Fruit fly (Drosophila melanogaster) whole organism, embryonic: Measurements from ENCODE around the gene ssp.

Experiments
- Adf1 ChIP-seq: fragments of 200-800 bp; sonication (Bioruptor generic); IDR thresholded peaks from 2 replicates; pipeline ENCODE4 v1.3.6; 2022; ENCODE audit warnings: missing biosample characterization, missing genetic modification characterization
- Antp ChIP-seq: fragments of 200-800 bp; sonication (Bioruptor generic); optimal IDR thresholded peaks from 3 replicates; lab custom pipeline; 2016; ENCODE audit warnings: missing biosample characterization, missing genetic modification characterization
- Bgb ChIP-seq: fragments of 200-800 bp; sonication (Bioruptor generic); IDR thresholded peaks from 2 replicates; pipeline ENCODE4 v1.3.6; 2022; ENCODE audit warnings: missing biosample characterization, missing genetic modification characterization; ENCODE audit not compliant: partially characterized antibody
- Blimp-1 ChIP-seq: fragments of 200-800 bp; sonication (Bioruptor generic); optimal IDR thresholded peaks from 3 replicates; lab custom pipeline; 2018; ENCODE audit warnings: missing biosample characterization, missing genetic modification characterization, mild to moderate bottlenecking, moderate library complexity, missing genetic modification reagents
- CG11723 ChIP-seq: fragments of 200-800 bp; sonication (Bioruptor generic); optimal IDR thresholded peaks from 2 replicates; lab custom pipeline; 2017; ENCODE audit warnings: missing biosample characterization, mild to moderate bottlenecking, missing genetic modification characterization
- CG12219 ChIP-seq: fragments of 200-800 bp; sonication (Bioruptor generic); optimal IDR thresholded peaks from 3 replicates; lab custom pipeline; 2018; ENCODE audit warnings: missing biosample characterization, mild to moderate bottlenecking, missing genetic modification characterization
- CG12299 ChIP-seq: fragments of 200-800 bp; sonication (Bioruptor generic); optimal IDR thresholded peaks from 2 replicates; lab custom pipeline; 2018; ENCODE audit warnings: missing biosample characterization, mild to moderate bottlenecking, missing genetic modification characterization
- CG14441 ChIP-seq: fragments of 200-800 bp; sonication (Bioruptor generic); IDR thresholded peaks from 2 replicates; pipeline ENCODE4 v1.3.6; 2022; ENCODE audit warnings: missing biosample characterization, missing genetic modification characterization
- CG15073 ChIP-seq: fragments of 200-800 bp; sonication (Bioruptor generic); optimal IDR thresholded peaks from 2 replicates; lab custom pipeline; 2016; ENCODE audit warnings: missing biosample characterization, missing genetic modification characterization
- CG17612 ChIP-seq: fragments of 200-800 bp; sonication (Bioruptor generic); IDR thresholded peaks from 2 replicates; pipeline ENCODE4 v1.3.6; 2022; ENCODE audit warnings: missing biosample characterization, missing genetic modification characterization
- CG18476 ChIP-seq: fragments of 200-800 bp; sonication (Bioruptor generic); optimal IDR thresholded peaks from 2 replicates; lab custom pipeline; 2016; ENCODE audit warnings: missing biosample characterization, mild to moderate bottlenecking, missing genetic modification characterization
- CG2202 ChIP-seq: fragments of 200-800 bp; sonication (Bioruptor generic); optimal IDR thresholded peaks from 2 replicates; lab custom pipeline; 2018; ENCODE audit warnings: missing biosample characterization, mild to moderate bottlenecking, missing genetic modification characterization
- CG2678 ChIP-seq: fragments of 200-800 bp; sonication (Bioruptor generic); optimal IDR thresholded peaks from 3 replicates; lab custom pipeline; 2019; ENCODE audit warnings: missing biosample characterization, mild to moderate bottlenecking, missing genetic modification characterization, moderate library complexity
- CG3407 ChIP-seq: fragments of 200-800 bp; sonication (Bioruptor generic); optimal IDR thresholded peaks from 2 replicates; lab custom pipeline; 2018; ENCODE audit warnings: missing biosample characterization, mild to moderate bottlenecking, missing genetic modification characterization
- CG42726 ChIP-seq: fragments of 200-800 bp; sonication (Bioruptor generic); IDR thresholded peaks from 2 replicates; pipeline ENCODE4 v1.3.6; 2022; ENCODE audit warnings: missing biosample characterization, missing genetic modification characterization; ENCODE audit not compliant: partially characterized antibody
- CG5245 ChIP-seq: fragments of 200-800 bp; sonication (Bioruptor generic); optimal IDR thresholded peaks from 3 replicates; lab custom pipeline; 2016; ENCODE audit warnings: missing biosample characterization, missing genetic modification characterization
- CG9727 ChIP-seq: fragments of 200-800 bp; sonication (Bioruptor generic); optimal IDR thresholded peaks from 3 replicates; lab custom pipeline; 2017; ENCODE audit warnings: missing biosample characterization, mild to moderate bottlenecking, missing genetic modification characterization
- CG9817 ChIP-seq: fragments of 200-800 bp; sonication (Bioruptor generic); optimal IDR thresholded peaks from 2 replicates; lab custom pipeline; 2018; ENCODE audit warnings: missing biosample characterization, mild to moderate bottlenecking, missing genetic modification characterization, moderate library complexity
- CG9876 ChIP-seq: fragments of 200-800 bp; sonication (Bioruptor generic); optimal IDR thresholded peaks from 2 replicates; lab custom pipeline; 2016; ENCODE audit warnings: missing biosample characterization, missing genetic modification characterization
- Dad ChIP-seq: fragments of 200-800 bp; sonication (Bioruptor generic); optimal IDR thresholded peaks from 3 replicates; lab custom pipeline; 2016; ENCODE audit warnings: missing biosample characterization, missing genetic modification characterization
- Doc3 ChIP-seq: fragments of 200-800 bp; sonication (Bioruptor generic); IDR thresholded peaks from 3 replicates; pipeline ENCODE4 v1.3.6; 2022; ENCODE audit warnings: missing biosample characterization, missing genetic modification characterization; ENCODE audit not compliant: partially characterized antibody
- Dref ChIP-seq: fragments of 200-800 bp; sonication (Bioruptor generic); IDR thresholded peaks from 2 replicates; pipeline ENCODE4 v1.3.6; 2022; ENCODE audit warnings: missing biosample characterization, missing genetic modification characterization
- Drgx ChIP-seq: fragments of 200-800 bp; sonication (Bioruptor generic); IDR thresholded peaks from 2 replicates; pipeline ENCODE4 v1.3.6; 2022; ENCODE audit warnings: missing biosample characterization, missing genetic modification characterization
- GATAe ChIP-seq: fragments of 200-800 bp; sonication (Bioruptor generic); conservative IDR thresholded peaks from 2 replicates; pipeline ENCODE4 v1.3.6; 2022; ENCODE audit warnings: missing biosample characterization, missing genetic modification characterization
- HLH4C ChIP-seq: fragments of 200-800 bp; sonication (Bioruptor generic); IDR thresholded peaks from 3 replicates; pipeline ENCODE4 v1.3.6; 2022; ENCODE audit warnings: missing biosample characterization, missing genetic modification characterization; ENCODE audit not compliant: partially characterized antibody
- HLH54F ChIP-seq: fragments of 200-800 bp; sonication (Bioruptor generic); optimal IDR thresholded peaks from 3 replicates; lab custom pipeline; 2016; ENCODE audit warnings: missing biosample characterization, missing genetic modification characterization
- Hmr ChIP-seq: fragments of 200-800 bp; sonication (Bioruptor generic); optimal IDR thresholded peaks from 3 replicates; lab custom pipeline; 2017; ENCODE audit warnings: mild to moderate bottlenecking, missing biosample characterization, missing genetic modification reagents, missing genetic modification characterization
- Hr78 ChIP-seq, 2 experiments: fragments of 200-800 bp in 1 of 2; fragments of >200 bp in 1 of 2; sonication (Bioruptor generic) in 1 of 2; optimal IDR thresholded peaks; 2 replicates each; lab custom pipeline; 2017 to 2019; ENCODE audit warnings: missing biosample characterization in 2 of 2, missing genetic modification characterization in 2 of 2, mild to moderate bottlenecking in 1 of 2, moderate library complexity in 1 of 2
- Jarid2 ChIP-seq: fragments of 200-800 bp; sonication (Bioruptor generic); optimal IDR thresholded peaks from 3 replicates; lab custom pipeline; 2017; ENCODE audit warnings: mild to moderate bottlenecking, missing biosample characterization, missing genetic modification reagents, missing genetic modification characterization
- Lpt ChIP-seq: fragments of >200 bp; optimal IDR thresholded peaks from 2 replicates; lab custom pipeline; 2018; ENCODE audit warnings: missing biosample characterization, missing genetic modification characterization
- Myb ChIP-seq: fragments of 200-800 bp; sonication (Bioruptor generic); optimal IDR thresholded peaks from 2 replicates; lab custom pipeline; 2016; ENCODE audit warnings: missing biosample characterization, missing genetic modification characterization
- Neu2 ChIP-seq: fragments of 200-800 bp; sonication (Bioruptor generic); optimal IDR thresholded peaks from 3 replicates; lab custom pipeline; 2016; ENCODE audit warnings: missing biosample characterization, missing genetic modification characterization, borderline replicate concordance
- Oli ChIP-seq: fragments of 200-800 bp; sonication (Bioruptor generic); optimal IDR thresholded peaks from 2 replicates; lab custom pipeline; 2018; ENCODE audit warnings: missing biosample characterization, mild to moderate bottlenecking, missing genetic modification characterization, moderate library complexity
- Spps ChIP-seq: fragments of 200-800 bp; sonication (Bioruptor generic); optimal IDR thresholded peaks from 2 replicates; lab custom pipeline; 2018; ENCODE audit warnings: missing biosample characterization, mild to moderate bottlenecking, missing genetic modification characterization
- Trl ChIP-seq, 3 experiments: fragments of >200 bp in 2 of 3; fragments of 200-800 bp in 1 of 3; sonication (Bioruptor generic) in 1 of 3; optimal IDR thresholded peaks; 2 replicates in 1 of 3; 3 replicates in 2 of 3; lab custom pipeline; 2016 to 2017; ENCODE audit warnings: missing biosample characterization in 1 of 3, missing genetic modification characterization in 1 of 3
- Xrp1 ChIP-seq: fragments of 200-800 bp; sonication (Bioruptor generic); IDR thresholded peaks from 2 replicates; pipeline ENCODE4 v1.3.6; 2022; ENCODE audit warnings: missing biosample characterization, missing genetic modification characterization
- ac ChIP-seq: fragments of 200-800 bp; sonication (Bioruptor generic); optimal IDR thresholded peaks from 3 replicates; lab custom pipeline; 2017; ENCODE audit warnings: missing biosample characterization, mild to moderate bottlenecking, missing genetic modification characterization
- bigmax ChIP-seq: fragments of 200-800 bp; sonication (Bioruptor generic); optimal IDR thresholded peaks from 2 replicates; lab custom pipeline; 2018; ENCODE audit warnings: missing biosample characterization, mild to moderate bottlenecking, missing genetic modification characterization
- crc ChIP-seq: fragments of 200-800 bp; sonication (Bioruptor generic); optimal IDR thresholded peaks from 2 replicates; lab custom pipeline; 2016; ENCODE audit warnings: missing biosample characterization, missing genetic modification characterization
- gsb ChIP-seq: fragments of 200-800 bp; sonication (Bioruptor generic); IDR thresholded peaks from 2 replicates; pipeline ENCODE4 v1.3.6; 2022; ENCODE audit warnings: missing biosample characterization, missing genetic modification characterization
- gt ChIP-seq: fragments of 200-800 bp; sonication (Bioruptor generic); IDR thresholded peaks from 2 replicates; pipeline ENCODE4 v1.3.6; 2022; ENCODE audit warnings: missing biosample characterization, missing genetic modification characterization
- hkb ChIP-seq, 2 experiments: fragments of 200-800 bp in 1 of 2; fragments of >200 bp in 1 of 2; sonication (Bioruptor generic) in 1 of 2; IDR thresholded peaks in 1 of 2; optimal IDR thresholded peaks in 1 of 2; 2 replicates each; pipeline versions ENCODE4 v1.3.6 to Lab custom; 2017 to 2022; ENCODE audit warnings: missing biosample characterization in 1 of 2, missing genetic modification characterization in 1 of 2
- pzg ChIP-seq: fragments of 200-800 bp; sonication (Bioruptor generic); optimal IDR thresholded peaks from 3 replicates; lab custom pipeline; 2018; ENCODE audit warnings: missing biosample characterization, mild to moderate bottlenecking, missing genetic modification characterization, moderate library complexity
- slou ChIP-seq: fragments of 200-800 bp; sonication (Bioruptor generic); optimal IDR thresholded peaks from 3 replicates; lab custom pipeline; 2016; ENCODE audit warnings: missing biosample characterization, missing genetic modification characterization
- tgo ChIP-seq: fragments of 200-800 bp; sonication (Bioruptor generic); IDR thresholded peaks from 3 replicates; pipeline ENCODE4 v1.3.6; 2022; ENCODE audit warnings: missing biosample characterization, missing genetic modification characterization
- toy ChIP-seq: fragments of 200-800 bp; sonication (Bioruptor generic); IDR thresholded peaks from 2 replicates; pipeline ENCODE4 v1.3.6; 2022; ENCODE audit warnings: missing biosample characterization, missing genetic modification characterization
- ttk ChIP-seq: fragments of 200-800 bp; sonication (Bioruptor generic); IDR thresholded peaks from 2 replicates; pipeline ENCODE4 v2.1.2; 2022; ENCODE audit warnings: missing biosample characterization, missing genetic modification characterization
- tx ChIP-seq: fragments of 200-800 bp; sonication (Bioruptor generic); optimal IDR thresholded peaks from 2 replicates; lab custom pipeline; 2016; ENCODE audit warnings: missing biosample characterization, missing genetic modification characterization
- vfl ChIP-seq: fragments of 200-800 bp; sonication (Bioruptor generic); optimal IDR thresholded peaks from 2 replicates; lab custom pipeline; 2016; ENCODE audit warnings: missing biosample characterization, missing genetic modification characterization
- wor ChIP-seq: fragments of 200-800 bp; sonication (Bioruptor generic); IDR thresholded peaks from 2 replicates; pipeline ENCODE4 v1.3.6; 2022; ENCODE audit warnings: missing biosample characterization, missing genetic modification characterization
- yki ChIP-seq: fragments of >200 bp; optimal IDR thresholded peaks from 3 replicates; lab custom pipeline; 2018

ssp gene

DNA sequence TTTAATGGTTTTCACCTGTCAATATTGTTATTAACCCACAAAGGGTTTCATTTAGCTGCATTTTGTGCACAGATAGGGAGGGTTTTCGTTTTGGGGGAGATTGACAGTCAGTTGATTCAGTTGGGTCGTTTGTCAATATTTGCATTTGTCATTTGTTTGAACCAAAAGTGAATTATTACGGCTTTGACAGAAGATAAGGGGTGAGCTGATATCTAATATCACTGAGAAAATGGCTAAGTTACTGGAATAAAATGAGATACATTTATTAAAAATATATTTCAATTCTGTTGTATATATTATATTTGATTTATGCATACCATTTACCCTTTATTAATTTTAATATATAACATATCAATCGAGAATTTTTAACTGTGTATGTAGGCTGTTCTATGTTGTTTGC lies 34.2 kb upstream of the ssp start (continued):
- TF ChIP-seq CG42726 (GFP tag; lab: Robert Waterston, UW) (no peak), CG2678 (peak; percentile 60), CG9876 (GFP tag; lab: Kevin White, UChicago) (no peak), wor (GFP tag; lab: Robert Waterston, UW) (no peak), Hmr (peak; percentile 35), Myb (GFP tag; lab: Kevin White, UChicago) (no peak), GATAe (no peak), Dad (GFP tag; lab: Kevin White, UChicago) (no peak), Adf1 (GFP tag; lab: Robert Waterston, UW) (no peak), CG17612 (GFP tag; lab: Robert Waterston, UW) (no peak), CG11723 (peak; percentile 63), Doc3 (GFP tag; lab: Robert Waterston, UW) (no peak), Antp (GFP tag; lab: Kevin White, UChicago) (no peak), Hr78 (GFP tag; optimal IDR thresholded peaks at IDR 0.05; lab: Kevin White, UChicago) (no peak), CG12299 (tag; lab: Kevin White, UChicago) (peak; percentile 51), Spps (peak; percentile 80), tx (no peak), gt (GFP tag; lab: Robert Waterston, UW) (no peak), HLH54F (GFP tag; lab: Kevin White, UChicago) (no peak), tgo (GFP tag; lab: Robert Waterston, UW) (peak; percentile 24; the same call in 2 of the 3 replicates), bigmax (GFP tag; lab: Kevin White, UChicago) (peak; percentile 29), toy (GFP tag; lab: Robert Waterston, UW) (no peak), vfl (GFP tag; lab: Kevin White, UChicago) (no peak), Jarid2 (GFP tag; lab: Kevin White, UChicago) (peak; percentile 7), crc (GFP tag; lab: Kevin White, UChicago) (no peak), Drgx (no peak), HLH4C (GFP tag; lab: Robert Waterston, UW) (no peak), pzg (GFP tag; lab: Kevin White, UChicago) (no peak), ttk (GFP tag; lab: Robert Waterston, UW) (no peak), Oli (peak; percentile 20), hkb (optimal IDR thresholded peaks at IDR 0.05; lab: Kevin White, UChicago) (no peak), hkb (GFP tag; IDR thresholded peaks at IDR 0.05; lab: Robert Waterston, UW) (peak; percentile 64), CG3407 (GFP tag; lab: Kevin White, UChicago) (peak; percentile 78), CG2202 (peak; percentile 84), Bgb (GFP tag; lab: Robert Waterston, UW) (no peak), Lpt (no peak), Trl (optimal IDR thresholded peaks at IDR 0.05; lab: Kevin White, UChicago) (no peak), Trl (GFP tag; optimal IDR thresholded peaks at IDR 0.05; lab: Kevin White, UChicago) (peak; percentile 23), ac (peak; percentile 87), CG5245 (GFP tag; lab: Kevin White, UChicago) (no peak), CG12219 (GFP tag; lab: Kevin White, UChicago) (peak; percentile 50), CG9817 (no peak), CG9727 (GFP tag; lab: Kevin White, UChicago) (peak; percentile 54), yki (lab: Kevin White, UChicago) (no peak), CG18476 (GFP tag; lab: Kevin White, UChicago) (no peak), Xrp1 (peak; percentile 68), Blimp-1 (peak; percentile 65), gsb (GFP tag; lab: Robert Waterston, UW) (no peak), slou (GFP tag; lab: Kevin White, UChicago) (no peak), CG15073 (GFP tag; lab: Kevin White, UChicago) (no peak), Neu2 (GFP tag; lab: Kevin White, UChicago) (no peak), Dref (GFP tag; lab: Robert Waterston, UW) (no peak), CG14441 (GFP tag; lab: Robert Waterston, UW) (no peak)
